Worm (Caenorhabditis elegans) whole organism, midembryonic: ENCODE data around the gene C47D12.5.
A peak's percentile ranks its signal among the peaks of the same experiment; 100 is the strongest.

Experiments used
- T22C8.4 ChIP-seq: fragments of 200-800 bp; sonication (Bioruptor generic); IDR thresholded peaks from 2 replicates; pipeline ENCODE4 v1.3.6; 2022; ENCODE audit warnings: missing genetic modification characterization, missing compliant biosample characterization
- cog-1 ChIP-seq: sonication (generic microtip); optimal IDR thresholded peaks from 2 replicates; lab custom pipeline; 2016; ENCODE audit warnings: missing genetic modification characterization, missing compliant biosample characterization
- flt-1 ChIP-seq: fragments of 200-800 bp; sonication (Bioruptor generic); IDR thresholded peaks from 2 replicates; pipeline ENCODE4 v1.3.6; 2022; ENCODE audit warnings: missing genetic modification characterization, missing compliant biosample characterization
- klf-2 ChIP-seq: fragments of 200-800 bp; sonication (Bioruptor generic); conservative IDR thresholded peaks from 2 replicates; pipeline ENCODE4 v1.3.6; 2022; ENCODE audit warnings: missing genetic modification reagents, missing genetic modification characterization, missing compliant biosample characterization
- med-1 ChIP-seq: sonication (generic microtip); optimal IDR thresholded peaks from 2 replicates; lab custom pipeline; 2017; ENCODE audit warnings: missing genetic modification characterization, mild to moderate bottlenecking, missing compliant biosample characterization, antibody characterized with exemption, missing genetic modification reagents; ENCODE audit not compliant: insufficient read depth
- ref-1 ChIP-seq: fragments of 200-800 bp; sonication (Bioruptor generic); conservative IDR thresholded peaks from 2 replicates; pipeline ENCODE4 v1.3.6; 2022; ENCODE audit warnings: missing genetic modification reagents, missing genetic modification characterization, missing compliant biosample characterization
- tab-1 ChIP-seq: fragments of 200-800 bp; sonication (Bioruptor generic); IDR thresholded peaks from 2 replicates; pipeline ENCODE4 v1.3.6; 2022; ENCODE audit warnings: missing genetic modification characterization, missing compliant biosample characterization
- ztf-23 ChIP-seq: fragments of 200-800 bp; sonication (Bioruptor generic); IDR thresholded peaks from 2 replicates; pipeline ENCODE4 v1.3.6; 2022; ENCODE audit warnings: missing genetic modification reagents, missing genetic modification characterization, missing compliant biosample characterization
- ztf-29 ChIP-seq: fragments of 200-800 bp; sonication (Bioruptor generic); IDR thresholded peaks from 2 replicates; pipeline ENCODE4 v1.3.6; 2022; ENCODE audit warnings: missing genetic modification reagents, missing genetic modification characterization, missing compliant biosample characterization

Gene C47D12.5

DNA sequence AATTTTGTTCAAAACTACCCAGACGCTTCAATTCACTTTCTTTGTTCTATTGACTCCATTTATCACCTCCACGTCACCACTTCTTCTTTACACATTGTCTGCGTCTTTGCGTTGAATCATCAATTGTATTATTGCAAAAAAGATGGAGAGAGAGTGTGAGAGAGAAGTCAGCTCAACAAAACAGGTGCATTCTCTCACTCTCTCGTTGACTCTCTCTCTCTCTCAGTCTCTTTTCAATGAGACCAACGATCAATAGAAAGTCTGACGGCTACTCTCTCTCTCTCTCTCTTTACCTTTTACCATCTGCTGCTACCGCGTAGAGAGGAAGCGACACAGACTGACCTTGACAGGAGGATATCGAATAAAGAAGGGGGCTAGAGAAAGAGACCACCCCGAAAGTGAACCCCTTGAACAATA lies 49.3 kb downstream of the C47D12.5 start:
- TF ChIP-seq ztf-23 (GFP tag; lab: Robert Waterston, UW) (peak; percentile 64; the same call in 1 of the 2 replicates), cog-1 (tag; lab: Kevin White, UChicago) (peak; percentile 31), flt-1 (GFP tag; lab: Robert Waterston, UW) (peak; percentile 49; the same call in 1 of the 2 replicates), T22C8.4 (GFP tag; lab: Robert Waterston, UW) (peak; percentile 75), ztf-29 (GFP tag; lab: Robert Waterston, UW) (no peak; the same call in 1 of the 2 replicates), tab-1 (GFP tag; lab: Robert Waterston, UW) (0 out of 2 replicates have a peak, but pooled peaks have one; percentile 41)

DNA sequence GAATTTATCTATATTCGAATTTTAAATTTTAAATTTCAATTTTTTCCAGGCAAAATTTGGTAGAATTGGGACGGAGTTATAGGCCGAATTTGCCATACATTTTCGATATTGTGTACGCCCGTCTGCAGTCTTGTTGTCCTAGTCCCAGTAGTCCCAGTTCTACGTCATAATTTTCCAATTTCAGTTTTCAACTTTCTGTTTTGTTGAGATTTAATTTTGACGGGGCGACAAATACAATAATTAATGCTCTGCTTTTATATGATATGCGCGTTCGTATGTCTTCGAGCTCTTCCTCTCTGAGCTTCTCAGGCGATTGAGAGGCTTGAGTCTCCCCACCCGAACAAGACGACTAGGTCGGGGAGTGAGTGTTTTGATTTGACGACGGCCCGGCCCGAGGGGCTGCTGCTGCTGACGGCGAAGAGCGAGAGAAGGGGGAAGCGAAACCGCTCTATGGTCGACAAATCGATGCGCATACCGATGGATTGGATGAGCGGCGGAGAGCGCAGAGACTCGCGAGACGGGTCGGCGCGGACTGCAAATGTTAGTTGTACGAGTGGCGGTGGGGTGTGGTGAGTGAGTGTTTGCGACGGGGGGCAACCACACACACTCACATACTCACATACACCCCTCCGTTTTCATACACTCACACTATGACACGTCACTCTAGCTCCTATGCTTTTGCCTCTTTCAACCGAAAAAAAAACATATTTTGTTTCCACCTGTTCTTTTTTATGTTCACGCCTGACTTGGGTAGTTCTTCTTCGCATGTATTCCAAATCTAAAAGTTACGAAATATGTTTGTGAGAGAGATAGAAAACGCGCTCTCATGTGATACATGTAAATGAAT lies 50.2 kb downstream of the C47D12.5 start:
- TF ChIP-seq ztf-29 (GFP tag; lab: Robert Waterston, UW) = peak; percentile 71
- no peak for TF ChIP-seq med-1 (GFP tag; lab: Kevin White, UChicago)
- TF ChIP-seq T22C8.4 (GFP tag; lab: Robert Waterston, UW) = peak; percentile 83
- TF ChIP-seq ref-1 (GFP tag; lab: Robert Waterston, UW) = no peak
- peak; percentile 83; the same call in 1 of the 2 replicates for TF ChIP-seq ztf-23 (GFP tag; lab: Robert Waterston, UW)
- 0 out of 2 replicates have a peak, but pooled peaks have one; percentile 40 for TF ChIP-seq klf-2
- TF ChIP-seq cog-1 (tag; lab: Kevin White, UChicago) = peak; percentile 93
- TF ChIP-seq tab-1 (GFP tag; lab: Robert Waterston, UW) = peak; percentile 75
- TF ChIP-seq flt-1 (GFP tag; lab: Robert Waterston, UW) = peak; percentile 80

DNA sequence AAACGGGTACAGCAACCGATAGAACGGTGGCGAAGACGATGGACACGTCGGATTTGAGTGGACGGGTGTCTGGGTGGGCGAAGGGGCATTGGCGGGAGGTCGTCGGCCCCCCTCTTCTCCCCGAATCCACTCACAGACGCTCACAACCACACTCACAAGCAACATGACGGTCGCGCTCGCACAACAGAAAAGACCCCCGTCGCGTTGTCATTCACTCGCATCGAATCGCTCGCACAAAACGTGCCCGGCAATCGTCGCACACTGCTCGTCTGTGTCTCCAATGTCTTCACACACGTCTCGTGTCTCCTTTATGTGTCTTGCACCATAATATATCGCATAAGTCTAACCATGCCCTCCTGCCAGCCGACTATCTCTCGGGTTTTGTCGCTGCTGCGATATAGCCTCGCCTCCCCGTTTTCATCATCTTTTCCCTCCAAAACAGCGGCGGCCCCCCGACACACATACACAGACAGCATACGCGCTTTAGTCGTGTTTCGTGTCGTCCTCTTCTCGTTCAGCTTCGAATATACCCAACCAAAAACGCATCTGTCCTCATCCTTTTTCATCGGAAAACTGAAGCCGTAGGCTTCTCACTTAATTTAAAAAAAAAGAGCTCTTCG lies 50.9 kb downstream of the C47D12.5 start:
- TF ChIP-seq klf-2 = no peak
- no peak for TF ChIP-seq med-1 (GFP tag; lab: Kevin White, UChicago)
- TF ChIP-seq ztf-29 (GFP tag; lab: Robert Waterston, UW) = no peak
- no peak for TF ChIP-seq ref-1 (GFP tag; lab: Robert Waterston, UW)
- peak; percentile 89 for TF ChIP-seq cog-1 (tag; lab: Kevin White, UChicago)
- TF ChIP-seq flt-1 (GFP tag; lab: Robert Waterston, UW) = peak; percentile 80
- TF ChIP-seq tab-1 (GFP tag; lab: Robert Waterston, UW) = 0 out of 2 replicates have a peak, but pooled peaks have one; percentile 75
- peak; percentile 55; the same call in 1 of the 2 replicates for TF ChIP-seq ztf-23 (GFP tag; lab: Robert Waterston, UW)
- TF ChIP-seq T22C8.4 (GFP tag; lab: Robert Waterston, UW) = peak; percentile 24; the same call in 1 of the 2 replicates

DNA sequence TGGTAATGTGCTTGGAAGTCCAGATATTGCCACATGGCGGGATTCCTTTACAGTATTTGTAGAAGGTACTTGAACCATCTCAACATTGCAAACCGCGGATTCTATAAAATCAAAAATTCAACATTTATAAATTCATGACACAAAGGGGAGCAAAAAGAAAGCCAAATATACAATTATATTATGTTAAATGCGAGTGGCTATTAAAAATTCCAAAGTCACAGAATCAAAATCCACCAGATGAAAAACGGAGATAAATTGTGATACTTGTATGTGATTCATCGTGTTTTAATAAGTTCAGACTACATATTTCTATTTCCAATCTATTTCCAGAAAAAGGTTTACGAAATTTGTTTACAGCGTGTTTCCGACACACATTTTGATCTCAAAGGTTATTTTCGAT lies 51.6 kb downstream of the C47D12.5 start, which contains the start of gene din-1:
Gene din-1 (minus strand): TSS at position 101 of the 400 bp plus-strand sequence.
- no peak for TF ChIP-seq klf-2
- TF ChIP-seq cog-1 (tag; lab: Kevin White, UChicago) = no peak
- TF ChIP-seq ztf-29 (GFP tag; lab: Robert Waterston, UW) = no peak
- no peak for TF ChIP-seq ztf-23 (GFP tag; lab: Robert Waterston, UW)
- TF ChIP-seq med-1 (GFP tag; lab: Kevin White, UChicago) = no peak
